In genomic region chrX:4959440-4959839, ce11 we compare ENCODE assay signal across 7 worm cellular contexts.
TF ChIP-seq lines count a peak whose summit lies in the region.

No protein-coding gene starts in this region.

TF ChIP-seq in whole organism, L1 larva, 84 proteins besides CTCF, POLR2A, EP300 and RAD21 (continues in another document):
- no peak for TF ChIP-seq ces-1 (GFP tag; optimal IDR thresholded peaks at IDR 0.05; lab: Kevin White, UChicago)
- TF ChIP-seq snpc-4 (tag; optimal IDR thresholded peaks at IDR 0.05; lab: Kevin White, UChicago), result no peak
- no peak for TF ChIP-seq elt-2 (tag; optimal IDR thresholded peaks at IDR 0.05; lab: Kevin White, UChicago)
- TF ChIP-seq efl-3 (GFP tag; optimal IDR thresholded peaks at IDR 0.05; lab: Kevin White, UChicago), result no peak
- no peak for TF ChIP-seq fos-1 (tag; optimal IDR thresholded peaks at IDR 0.05; lab: Kevin White, UChicago)
- TF ChIP-seq tlp-1 (tag; optimal IDR thresholded peaks at IDR 0.05; lab: Kevin White, UChicago), result no peak
- no peak for TF ChIP-seq nhr-47 (tag; optimal IDR thresholded peaks at IDR 0.05; lab: Kevin White, UChicago)
- no peak for TF ChIP-seq Y116A8C.19 (tag; optimal IDR thresholded peaks at IDR 0.05; lab: Kevin White, UChicago; ENCODE audit: borderline replicate concordance)
- no peak for TF ChIP-seq nhr-90 (tag; optimal IDR thresholded peaks at IDR 0.05; lab: Kevin White, UChicago; ENCODE audit: poor library complexity)
- no peak for TF ChIP-seq nhr-76 (tag; optimal IDR thresholded peaks at IDR 0.05; lab: Kevin White, UChicago)
- TF ChIP-seq sox-4 (tag; optimal IDR thresholded peaks at IDR 0.05; lab: Kevin White, UChicago), result no peak
- TF ChIP-seq rnt-1 (tag; optimal IDR thresholded peaks at IDR 0.05; lab: Kevin White, UChicago), result peak; percentile 13
- TF ChIP-seq ama-1 (optimal IDR thresholded peaks at IDR 0.05; lab: Kevin White, UChicago), result no peak

TF ChIP-seq in whole organism, L3 larva, 47 proteins besides CTCF, POLR2A, EP300 and RAD21:
- TF ChIP-seq egl-5 (tag; optimal IDR thresholded peaks at IDR 0.05; lab: Kevin White, UChicago), result peak; percentile 56
- TF ChIP-seq nfya-1 (tag; optimal IDR thresholded peaks at IDR 0.05; lab: Kevin White, UChicago; ENCODE audit: insufficient read depth), result peak; percentile 4
- no peak for TF ChIP-seq R02D3.7 (tag; optimal IDR thresholded peaks at IDR 0.05; lab: Kevin White, UChicago)
- TF ChIP-seq lin-39 (tag; optimal IDR thresholded peaks at IDR 0.05; lab: Kevin White, UChicago), result no peak
- no peak for TF ChIP-seq ceh-9 (tag; optimal IDR thresholded peaks at IDR 0.05; lab: Kevin White, UChicago)
- no peak for TF ChIP-seq pha-4 (tag; optimal IDR thresholded peaks at IDR 0.05; lab: Kevin White, UChicago)
- no peak for TF ChIP-seq jun-1 (tag; optimal IDR thresholded peaks at IDR 0.05; lab: Kevin White, UChicago)

TF ChIP-seq in whole organism, L4 larva, 104 proteins besides CTCF, POLR2A, EP300 and RAD21:
- peak; percentile 17 for TF ChIP-seq aha-1 (tag; lab: Kevin White, UChicago)
- TF ChIP-seq lin-13 (GFP tag; optimal IDR thresholded peaks at IDR 0.05; lab: Kevin White, UChicago), result no peak
- peak; percentile 14 for TF ChIP-seq dve-1 (tag; optimal IDR thresholded peaks at IDR 0.05; lab: Kevin White, UChicago; ENCODE audit: insufficient read depth)
- peak in 1 of 2 experiments; percentile 12 for TF ChIP-seq daf-16 (GFP tag; optimal IDR thresholded peaks at IDR 0.05; lab: Kevin White, UChicago)
- TF ChIP-seq daf-16 (tag; optimal IDR thresholded peaks at IDR 0.05; lab: Kevin White, UChicago), result no peak

TF ChIP-seq in whole organism, early embryonic, 17 proteins besides CTCF, POLR2A, EP300 and RAD21:
- TF ChIP-seq sea-1 (GFP tag; conservative IDR thresholded peaks at IDR 0.05; lab: Robert Waterston, UW) (0 out of 2 replicates have a peak, but pooled peaks have one; percentile 31), B0310.2 (tag; optimal IDR thresholded peaks at IDR 0.05; lab: Kevin White, UChicago) (no peak), scrt-1 (GFP tag; IDR thresholded peaks at IDR 0.05; lab: Robert Waterston, UW) (no peak), hmbx-1 (tag; optimal IDR thresholded peaks at IDR 0.05; lab: Kevin White, UChicago) (no peak), hnd-1 (tag; optimal IDR thresholded peaks at IDR 0.05; lab: Kevin White, UChicago) (no peak), F13C5.2 (tag; optimal IDR thresholded peaks at IDR 0.05; lab: Kevin White, UChicago) (no peak)

TF ChIP-seq in whole organism, late embryonic, 69 proteins besides CTCF, POLR2A, EP300 and RAD21:
- TF ChIP-seq nfya-1 (tag; optimal IDR thresholded peaks at IDR 0.05; lab: Kevin White, UChicago) (peak; percentile 7), madf-2 (tag; optimal IDR thresholded peaks at IDR 0.05; lab: Kevin White, UChicago) (no peak)
TF ChIP-seq in whole organism, late embryonic: peak in this region for 1.

TF ChIP-seq in whole organism, mixed stage, embryonic, 35 proteins besides CTCF, POLR2A, EP300 and RAD21:
- peak; percentile 3 for TF ChIP-seq ces-1 (GFP tag; optimal IDR thresholded peaks at IDR 0.05; lab: Kevin White, UChicago)
- no peak for TF ChIP-seq nhr-2 (tag; optimal IDR thresholded peaks at IDR 0.05; lab: Kevin White, UChicago)
- TF ChIP-seq ceh-43 (GFP tag; optimal IDR thresholded peaks at IDR 0.05; lab: Kevin White, UChicago), result no peak
- TF ChIP-seq M03D4.4 (tag; optimal IDR thresholded peaks at IDR 0.05; lab: Kevin White, UChicago), result no peak
- TF ChIP-seq hlh-1 (tag; optimal IDR thresholded peaks at IDR 0.05; lab: Kevin White, UChicago), result peak; percentile 1

TF ChIP-seq in whole organism, young adult, 124 proteins besides CTCF, POLR2A, EP300 and RAD21:
- no peak for TF ChIP-seq nhr-90 (tag; optimal IDR thresholded peaks at IDR 0.05; lab: Kevin White, UChicago)
- 0 out of 2 replicates have a peak, but pooled peaks have one; percentile 30 for TF ChIP-seq zfh-2 (GFP tag; conservative IDR thresholded peaks at IDR 0.05; lab: Robert Waterston, UW)
TF ChIP-seq in whole organism, young adult: peak in this region for 1.
